Worm (Caenorhabditis elegans) whole organism, midembryonic: ENCODE measurements around the gene twk-46.

Experiments used
- T22C8.4 ChIP-seq: fragments of 200-800 bp; sonication (Bioruptor generic); IDR thresholded peaks from 2 replicates; pipeline ENCODE4 v1.3.6; 2022; ENCODE audit warnings: missing genetic modification characterization, missing compliant biosample characterization
- cog-1 ChIP-seq: sonication (generic microtip); optimal IDR thresholded peaks from 2 replicates; lab custom pipeline; 2016; ENCODE audit warnings: missing genetic modification characterization, missing compliant biosample characterization
- flt-1 ChIP-seq: fragments of 200-800 bp; sonication (Bioruptor generic); IDR thresholded peaks from 2 replicates; pipeline ENCODE4 v1.3.6; 2022; ENCODE audit warnings: missing genetic modification characterization, missing compliant biosample characterization
- klf-2 ChIP-seq: fragments of 200-800 bp; sonication (Bioruptor generic); conservative IDR thresholded peaks from 2 replicates; pipeline ENCODE4 v1.3.6; 2022; ENCODE audit warnings: missing genetic modification reagents, missing genetic modification characterization, missing compliant biosample characterization
- med-1 ChIP-seq: sonication (generic microtip); optimal IDR thresholded peaks from 2 replicates; lab custom pipeline; 2017; ENCODE audit warnings: missing genetic modification characterization, mild to moderate bottlenecking, missing compliant biosample characterization, antibody characterized with exemption, missing genetic modification reagents; ENCODE audit not compliant: insufficient read depth
- tab-1 ChIP-seq: fragments of 200-800 bp; sonication (Bioruptor generic); IDR thresholded peaks from 2 replicates; pipeline ENCODE4 v1.3.6; 2022; ENCODE audit warnings: missing genetic modification characterization, missing compliant biosample characterization
- ztf-29 ChIP-seq: fragments of 200-800 bp; sonication (Bioruptor generic); IDR thresholded peaks from 2 replicates; pipeline ENCODE4 v1.3.6; 2022; ENCODE audit warnings: missing genetic modification reagents, missing genetic modification characterization, missing compliant biosample characterization

DNA sequence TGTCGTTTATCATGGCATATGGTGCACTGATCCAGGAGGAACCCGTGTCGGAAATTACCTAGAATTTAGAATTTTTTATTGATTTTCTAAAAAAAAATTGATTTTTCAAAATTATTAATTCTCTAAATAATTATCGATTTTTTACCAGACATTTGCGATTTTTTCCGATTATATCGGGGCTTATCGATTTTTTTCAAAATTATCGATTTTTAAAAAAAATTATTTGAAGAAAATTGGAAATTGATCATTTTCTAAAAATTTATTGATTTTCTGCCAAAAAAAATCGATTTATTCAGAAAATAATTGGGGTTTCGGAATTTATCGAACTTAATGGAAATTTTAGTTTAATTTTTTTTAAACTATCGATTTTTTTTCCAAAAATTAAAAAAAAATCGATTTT lies 23.9 kb upstream of the twk-46 start:
- TF ChIP-seq flt-1 (GFP tag; lab: Robert Waterston, UW): no peak
- TF ChIP-seq med-1 (GFP tag; lab: Kevin White, UChicago): no peak
- no peak for TF ChIP-seq cog-1 (tag; lab: Kevin White, UChicago)
- TF ChIP-seq tab-1 (GFP tag; lab: Robert Waterston, UW): no peak
- TF ChIP-seq ztf-29 (GFP tag; lab: Robert Waterston, UW): no peak
- TF ChIP-seq T22C8.4: peak; percentile 74
- no peak for TF ChIP-seq klf-2
